Worm (Caenorhabditis elegans): Measurements from ENCODE around the gene C06C6.8.

- no peak for TF ChIP-seq ama-1 (optimal IDR thresholded peaks at IDR 0.05)
- no peak for TF ChIP-seq tbx-37 (GFP tag; conservative IDR thresholded peaks at IDR 0.05)
- TF ChIP-seq scrt-1 (GFP tag; IDR thresholded peaks at IDR 0.05) = no peak
- no peak for TF ChIP-seq aly-1 (tag; optimal IDR thresholded peaks at IDR 0.05)
- no peak for TF ChIP-seq ets-7 (tag; optimal IDR thresholded peaks at IDR 0.05)
- no peak for TF ChIP-seq hmg-4 (GFP tag; optimal IDR thresholded peaks at IDR 0.05)
- TF ChIP-seq ceh-36 (tag; optimal IDR thresholded peaks at IDR 0.05) = no peak
These were observed 26.1 kb downstream of the C06C6.8 start, which contains the start of gene cwc-15 for ce11 chrV:16023051-16023450.
